Worm (Caenorhabditis elegans) whole organism, L2 larva: ENCODE results near the gene lin-14.

ENCODE experiments used
- C34F6.9 ChIP-seq: fragments of 150-350 bp; optimal IDR thresholded peaks from 2 replicates; lab custom pipeline; 2014; ENCODE audit warnings: missing biosample characterization, missing genetic modification characterization
- F13H6.1 ChIP-seq: sonication (generic microtip); optimal IDR thresholded peaks from 2 replicates; lab custom pipeline; 2016; ENCODE audit warnings: missing genetic modification characterization, missing compliant biosample characterization
- Y55F3AM.14 ChIP-seq: fragments of 200-800 bp; sonication (Bioruptor generic); optimal IDR thresholded peaks from 2 replicates; lab custom pipeline; 2018; ENCODE audit warnings: mild to moderate bottlenecking, missing genetic modification characterization, missing compliant biosample characterization
- ZK546.5 ChIP-seq: sonication (generic microtip); optimal IDR thresholded peaks from 2 replicates; lab custom pipeline; 2017; ENCODE audit warnings: missing biosample characterization, missing genetic modification characterization
- alr-1 ChIP-seq: fragments of 150-350 bp; optimal IDR thresholded peaks from 2 replicates; lab custom pipeline; 2014; ENCODE audit warnings: missing biosample characterization, missing genetic modification characterization
- ama-1 ChIP-seq: fragments of 150-350 bp; optimal IDR thresholded peaks from 2 replicates; lab custom pipeline; 2018; ENCODE audit warnings: inconsistent platforms
- blmp-1 ChIP-seq: sonication (generic microtip); optimal IDR thresholded peaks from 2 replicates; lab custom pipeline; 2017; ENCODE audit warnings: missing genetic modification characterization, mild to moderate bottlenecking, missing compliant biosample characterization, antibody characterized with exemption, moderate library complexity; ENCODE audit not compliant: insufficient read depth
- ceh-16 ChIP-seq: fragments of 150-350 bp; optimal IDR thresholded peaks from 2 replicates; lab custom pipeline; 2014; ENCODE audit warnings: missing biosample characterization, missing genetic modification characterization
- ceh-82 ChIP-seq: fragments of 150-350 bp; optimal IDR thresholded peaks from 2 replicates; lab custom pipeline; 2014; ENCODE audit warnings: missing biosample characterization, missing genetic modification characterization
- crh-2 ChIP-seq: sonication (generic microtip); optimal IDR thresholded peaks from 2 replicates; lab custom pipeline; 2017; ENCODE audit warnings: missing biosample characterization, missing genetic modification characterization
- dmd-4 ChIP-seq: sonication (generic microtip); optimal IDR thresholded peaks from 2 replicates; lab custom pipeline; 2017; ENCODE audit warnings: missing biosample characterization, missing genetic modification characterization
- egl-27 ChIP-seq: sonication (generic microtip); optimal IDR thresholded peaks from 3 replicates; lab custom pipeline; 2017; ENCODE audit warnings: missing biosample characterization, missing genetic modification reagents, missing genetic modification characterization
- fos-1 ChIP-seq: fragments of 150-350 bp; optimal IDR thresholded peaks from 2 replicates; lab custom pipeline; 2014; ENCODE audit warnings: missing biosample characterization, missing genetic modification characterization
- gmeb-1 ChIP-seq: fragments of 150-350 bp; optimal IDR thresholded peaks from 2 replicates; lab custom pipeline; 2014; ENCODE audit warnings: missing biosample characterization, missing genetic modification characterization
- lin-13 ChIP-seq: fragments of 150-350 bp; optimal IDR thresholded peaks from 2 replicates; lab custom pipeline; 2014; ENCODE audit warnings: missing biosample characterization, missing genetic modification reagents, missing genetic modification characterization
- lsy-2 ChIP-seq, 2 experiments: fragments of 150-350 bp in 1 of 2; sonication (generic microtip) in 1 of 2; optimal IDR thresholded peaks; 2 replicates each; lab custom pipeline; 2014 to 2017; ENCODE audit warnings: missing biosample characterization in 2 of 2, missing genetic modification characterization in 2 of 2
- mab-5 ChIP-seq: fragments of 150-350 bp; optimal IDR thresholded peaks from 2 replicates; lab custom pipeline; 2014; ENCODE audit warnings: missing biosample characterization, missing genetic modification characterization
- mbf-1 ChIP-seq: sonication (generic microtip); optimal IDR thresholded peaks from 2 replicates; lab custom pipeline; 2017; ENCODE audit warnings: missing biosample characterization, missing genetic modification characterization
- mdl-1 ChIP-seq, 2 experiments: fragments of 150-350 bp in 1 of 2; sonication (generic microtip) in 1 of 2; optimal IDR thresholded peaks; 2 replicates each; lab custom pipeline; 2017; ENCODE audit warnings: missing biosample characterization in 2 of 2, missing genetic modification characterization in 2 of 2
- nhr-10 ChIP-seq: sonication (generic microtip); optimal IDR thresholded peaks from 2 replicates; lab custom pipeline; 2017; ENCODE audit warnings: missing biosample characterization, missing genetic modification characterization
- nhr-129 ChIP-seq: fragments of 150-350 bp; optimal IDR thresholded peaks from 2 replicates; lab custom pipeline; 2014; ENCODE audit warnings: missing biosample characterization, missing genetic modification characterization
- nhr-21 ChIP-seq: fragments of 150-350 bp; optimal IDR thresholded peaks from 2 replicates; lab custom pipeline; 2014; ENCODE audit warnings: missing biosample characterization, missing genetic modification characterization
- nhr-237 ChIP-seq: fragments of 150-350 bp; optimal IDR thresholded peaks from 2 replicates; lab custom pipeline; 2014; ENCODE audit warnings: missing biosample characterization, missing genetic modification characterization
- nhr-25 ChIP-seq: fragments of 150-350 bp; sonication (generic microtip); optimal IDR thresholded peaks from 3 replicates; lab custom pipeline; 2014; ENCODE audit warnings: missing biosample characterization, missing genetic modification characterization
- nhr-6 ChIP-seq: fragments of 150-350 bp; optimal IDR thresholded peaks from 2 replicates; lab custom pipeline; 2014; ENCODE audit warnings: missing biosample characterization, missing genetic modification characterization
- nhr-77 ChIP-seq: fragments of 150-350 bp; optimal IDR thresholded peaks from 2 replicates; lab custom pipeline; 2014; ENCODE audit warnings: missing biosample characterization, missing genetic modification characterization
- peb-1 ChIP-seq: fragments of 150-350 bp; optimal IDR thresholded peaks from 2 replicates; lab custom pipeline; 2014; ENCODE audit warnings: missing biosample characterization, missing genetic modification characterization
- sem-4 ChIP-seq: fragments of 150-350 bp; optimal IDR thresholded peaks from 2 replicates; lab custom pipeline; 2014; ENCODE audit warnings: missing biosample characterization, missing genetic modification reagents, missing genetic modification characterization
- skn-1 ChIP-seq: sonication (generic microtip); optimal IDR thresholded peaks from 2 replicates; lab custom pipeline; 2017; ENCODE audit warnings: missing biosample characterization, missing genetic modification characterization
- sma-3 ChIP-seq: sonication (generic microtip); optimal IDR thresholded peaks from 2 replicates; lab custom pipeline; 2016; ENCODE audit warnings: missing genetic modification reagents, missing genetic modification characterization, missing compliant biosample characterization
- sma-9 ChIP-seq, 2 experiments: fragments of 150-350 bp in 1 of 2; sonication (generic microtip) in 1 of 2; optimal IDR thresholded peaks; 2 replicates each; lab custom pipeline; 2014 to 2016; ENCODE audit warnings: missing genetic modification characterization in 2 of 2, mild to moderate bottlenecking in 1 of 2, missing biosample characterization in 1 of 2, missing compliant biosample characterization in 1 of 2, missing genetic modification reagents in 1 of 2, moderate library complexity in 1 of 2
- snpc-4 ChIP-seq: fragments of 150-350 bp; optimal IDR thresholded peaks from 2 replicates; lab custom pipeline; 2014; ENCODE audit warnings: missing biosample characterization, missing genetic modification characterization
- unc-55 ChIP-seq: fragments of 150-350 bp; sonication (generic microtip); optimal IDR thresholded peaks from 3 replicates; lab custom pipeline; 2014; ENCODE audit warnings: missing biosample characterization, missing genetic modification reagents, missing genetic modification characterization
- zag-1 ChIP-seq: fragments of 150-350 bp; optimal IDR thresholded peaks from 2 replicates; lab custom pipeline; 2014; ENCODE audit warnings: missing biosample characterization, missing genetic modification characterization
- ztf-4 ChIP-seq: fragments of 150-350 bp; optimal IDR thresholded peaks from 2 replicates; lab custom pipeline; 2014; ENCODE audit warnings: missing biosample characterization, missing genetic modification characterization

Gene lin-14

DNA sequence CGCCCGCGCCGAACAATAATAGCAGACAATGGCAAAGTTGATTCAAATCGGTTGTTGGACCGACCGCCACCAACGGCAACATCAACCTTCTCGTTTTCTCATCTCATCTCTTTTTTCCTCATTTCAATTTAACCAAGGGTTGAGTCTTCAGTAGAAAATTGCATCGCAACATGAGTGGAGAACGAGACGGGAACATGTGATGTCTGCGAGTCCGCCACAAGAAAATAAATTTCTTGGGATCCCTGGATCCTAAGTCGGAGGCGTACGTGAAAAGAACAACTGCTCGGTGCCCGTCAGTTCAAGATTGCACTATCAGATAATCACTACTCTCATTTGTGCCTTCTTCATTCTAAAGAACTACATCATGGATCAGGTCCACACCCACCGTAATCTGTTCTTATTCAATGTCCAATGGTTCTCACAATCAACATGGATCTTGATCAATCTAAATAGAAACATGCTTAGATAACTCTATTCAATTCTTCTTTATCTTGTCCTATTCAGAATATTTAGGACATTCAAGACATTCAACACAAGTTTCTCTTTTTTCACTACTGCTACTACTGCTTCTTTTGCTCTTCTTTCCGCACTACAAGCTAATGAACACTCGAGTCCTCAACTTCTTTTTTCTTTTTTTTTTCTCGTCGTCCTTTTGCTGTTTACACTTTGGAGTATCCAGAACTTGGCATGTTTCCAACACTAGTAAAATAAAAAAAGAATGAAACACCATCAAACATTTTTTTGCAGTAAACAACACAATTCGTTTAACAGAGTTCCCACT lies 9.4 kb downstream of the lin-14 start:
- TF ChIP-seq nhr-21 (tag; lab: Kevin White, UChicago) (no peak), lsy-2 (tag; optimal IDR thresholded peaks at IDR 0.05; lab: Kevin White, UChicago) (peak in 1 of 2 experiments; percentile 47), nhr-10 (tag; lab: Kevin White, UChicago) (no peak), ztf-4 (peak; percentile 40), nhr-129 (tag; lab: Kevin White, UChicago) (peak; percentile 47), sma-3 (GFP tag; lab: Kevin White, UChicago) (no peak), zag-1 (tag; lab: Kevin White, UChicago) (no peak), ceh-82 (no peak), nhr-6 (no peak), mab-5 (peak; percentile 29), sem-4 (tag; lab: Kevin White, UChicago) (peak; percentile 11), unc-55 (peak; percentile 1), dmd-4 (tag; lab: Kevin White, UChicago) (no peak), mdl-1 (tag; optimal IDR thresholded peaks at IDR 0.05; lab: Kevin White, UChicago) (no peak), sma-9 (GFP tag; optimal IDR thresholded peaks at IDR 0.05; lab: Kevin White, UChicago) (peak; percentile 43), sma-9 (tag; optimal IDR thresholded peaks at IDR 0.05; lab: Kevin White, UChicago) (no peak), alr-1 (tag; lab: Kevin White, UChicago) (no peak), C34F6.9 (tag; lab: Kevin White, UChicago) (peak; percentile 5)

ce11 chrX:11475780-11476179 lies 10.4 kb downstream of the lin-14 start:
- TF ChIP-seq sma-3 (GFP tag; lab: Kevin White, UChicago), result no peak
- no peak for TF ChIP-seq ceh-16 (tag; lab: Kevin White, UChicago)
- TF ChIP-seq zag-1 (tag; lab: Kevin White, UChicago), result no peak
- no peak for TF ChIP-seq snpc-4 (tag; lab: Kevin White, UChicago)
- no peak for TF ChIP-seq ceh-82
- no peak for TF ChIP-seq nhr-237 (tag; lab: Kevin White, UChicago)
- no peak for TF ChIP-seq F13H6.1
- TF ChIP-seq mbf-1 (tag; lab: Kevin White, UChicago), result no peak
- TF ChIP-seq C34F6.9 (tag; lab: Kevin White, UChicago), result no peak
- no peak for TF ChIP-seq egl-27
- TF ChIP-seq gmeb-1 (tag; lab: Kevin White, UChicago), result no peak
- TF ChIP-seq nhr-21 (tag; lab: Kevin White, UChicago), result no peak
- TF ChIP-seq ztf-4, result no peak
- no peak for TF ChIP-seq peb-1 (tag; lab: Kevin White, UChicago)
- no peak for TF ChIP-seq mdl-1 (tag; optimal IDR thresholded peaks at IDR 0.05; lab: Kevin White, UChicago)
- TF ChIP-seq nhr-77 (tag; lab: Kevin White, UChicago), result no peak
- TF ChIP-seq, all 48 proteins: peak for 0

ce11 chrX:11477748-11478147 lies 12.4 kb downstream of the lin-14 start:
- peak; percentile 20 for TF ChIP-seq sma-9 (GFP tag; optimal IDR thresholded peaks at IDR 0.05; lab: Kevin White, UChicago)
- TF ChIP-seq sma-9 (tag; optimal IDR thresholded peaks at IDR 0.05; lab: Kevin White, UChicago), result no peak
- TF ChIP-seq ZK546.5 (tag; lab: Kevin White, UChicago), result no peak
- TF ChIP-seq ztf-4, result no peak
- TF ChIP-seq fos-1, result no peak
- TF ChIP-seq F13H6.1, result peak; percentile 68
- no peak for TF ChIP-seq skn-1 (tag; lab: Kevin White, UChicago)
- TF ChIP-seq nhr-6, result no peak
- no peak for TF ChIP-seq zag-1 (tag; lab: Kevin White, UChicago)
- no peak for TF ChIP-seq Y55F3AM.14 (GFP tag; lab: Kevin White, UChicago)
- TF ChIP-seq ama-1 (lab: Kevin White, UChicago), result no peak
- no peak for TF ChIP-seq crh-2 (tag; lab: Kevin White, UChicago)

DNA sequence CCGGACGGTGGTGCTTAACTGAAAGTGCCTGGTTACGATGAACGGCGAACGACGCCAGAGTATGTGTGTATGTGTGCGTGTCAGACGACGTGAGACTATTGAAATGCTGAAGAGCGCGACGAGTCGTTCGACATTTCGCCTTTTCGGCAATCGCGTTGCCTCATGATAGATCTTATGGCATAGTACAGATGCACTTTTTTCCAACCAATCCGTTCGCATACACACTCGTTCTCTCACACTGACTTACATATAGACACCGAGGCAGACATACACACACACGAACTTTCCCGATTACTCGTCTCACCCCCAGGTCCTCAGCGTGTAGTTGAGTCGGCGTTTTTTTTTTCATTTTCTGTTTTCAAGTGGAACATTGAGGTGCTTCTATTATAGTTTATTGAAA lies 13.4 kb downstream of the lin-14 start:
- TF ChIP-seq sma-9 (GFP tag; optimal IDR thresholded peaks at IDR 0.05; lab: Kevin White, UChicago) (peak; percentile 65), sma-9 (tag; optimal IDR thresholded peaks at IDR 0.05; lab: Kevin White, UChicago) (no peak), mbf-1 (tag; lab: Kevin White, UChicago) (no peak), nhr-21 (tag; lab: Kevin White, UChicago) (peak; percentile 71), nhr-25 (tag; lab: Kevin White, UChicago) (peak; percentile 52), lsy-2 (tag; optimal IDR thresholded peaks at IDR 0.05; lab: Kevin White, UChicago) (peak in 1 of 2 experiments; percentile 30), egl-27 (peak; percentile 34), blmp-1 (tag; lab: Kevin White, UChicago) (peak; percentile 42), fos-1 (peak; percentile 47), sma-3 (GFP tag; lab: Kevin White, UChicago) (peak; percentile 69), C34F6.9 (tag; lab: Kevin White, UChicago) (peak; percentile 3), lin-13 (GFP tag; lab: Kevin White, UChicago) (no peak), peb-1 (tag; lab: Kevin White, UChicago) (no peak), mdl-1 (tag; optimal IDR thresholded peaks at IDR 0.05; lab: Kevin White, UChicago) (peak in 1 of 2 experiments; percentile 34), F13H6.1 (peak; percentile 77), sem-4 (tag; lab: Kevin White, UChicago) (peak; percentile 1)
